Worm (Caenorhabditis elegans): ENCODE measurements around the gene F42A6.6.

F42A6.6 gene

DNA sequence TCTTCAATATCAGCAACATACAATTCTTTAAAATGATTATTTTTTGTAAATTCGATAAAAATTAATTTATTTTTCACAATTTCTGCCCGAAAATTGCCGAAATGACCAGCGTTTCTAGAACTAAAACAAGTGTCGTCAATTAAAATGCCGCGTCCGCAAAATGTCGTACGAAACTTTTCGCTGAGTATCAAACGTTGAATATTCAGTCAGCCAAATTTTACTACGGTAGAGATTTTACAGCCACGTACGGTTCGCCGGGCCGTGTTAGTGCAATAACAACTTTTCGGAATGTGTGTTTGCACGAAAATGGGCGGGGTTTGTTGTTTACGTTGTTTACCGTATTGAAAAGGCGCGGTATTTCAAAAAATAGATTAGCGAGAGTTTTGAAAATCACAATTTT lies 23.4 kb downstream of the F42A6.6 start (continued):
- peak; percentile 92 for TF ChIP-seq mab-9 (GFP tag; IDR thresholded peaks at IDR 0.05)

DNA sequence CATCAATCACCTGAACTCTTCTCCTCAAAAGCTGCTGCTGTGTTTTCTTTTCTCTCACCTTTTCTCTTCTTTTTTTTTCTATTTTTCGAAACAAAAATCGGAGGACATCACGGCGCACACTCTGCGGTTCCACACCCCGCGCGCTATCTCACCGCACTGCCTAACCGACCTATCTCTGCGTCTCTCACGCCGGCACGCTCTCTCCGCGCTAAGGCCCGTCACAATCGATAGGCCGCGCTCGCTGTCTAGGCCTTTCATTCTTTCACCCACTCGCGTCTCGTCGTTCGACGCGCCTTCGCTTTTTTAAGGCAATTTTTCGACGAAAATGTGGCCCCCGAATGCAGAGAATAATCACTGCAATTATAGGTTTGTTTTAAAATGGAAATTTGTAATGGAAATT lies 25.4 kb downstream of the F42A6.6 start, which contains the start of gene zip-11:
TSS of gene zip-11 (plus strand) at position 34 of the 400 bp plus-strand sequence.
- TF ChIP-seq lin-15B (tag; optimal IDR thresholded peaks at IDR 0.05) (no peak), sup-37 (GFP tag; optimal IDR thresholded peaks at IDR 0.05) (peak; percentile 41), egl-13 (tag; optimal IDR thresholded peaks at IDR 0.05) (no peak), snu-23 (GFP tag; optimal IDR thresholded peaks at IDR 0.05) (peak; percentile 82), lin-35 (GFP tag; optimal IDR thresholded peaks at IDR 0.05) (peak; percentile 35 to 47), snpc-4 (tag; optimal IDR thresholded peaks at IDR 0.05) (peak; percentile 10), nhr-12 (tag; optimal IDR thresholded peaks at IDR 0.05) (no peak), nhr-90 (tag; optimal IDR thresholded peaks at IDR 0.05; ENCODE audit: poor library complexity) (peak; percentile 69), nhr-19 (GFP tag; conservative IDR thresholded peaks at IDR 0.05) (peak; percentile 77), C34B4.2 (tag; optimal IDR thresholded peaks at IDR 0.05) (no peak), ztf-11 (tag; optimal IDR thresholded peaks at IDR 0.05) (peak in 1 of 2 experiments; percentile 45), fos-1 (tag; optimal IDR thresholded peaks at IDR 0.05) (peak; percentile 2), nhr-84 (tag; optimal IDR thresholded peaks at IDR 0.05) (no peak), alr-1 (tag; optimal IDR thresholded peaks at IDR 0.05; ENCODE audit: borderline replicate concordance) (no peak), C04F5.9 (tag; optimal IDR thresholded peaks at IDR 0.05) (peak; percentile 8), isw-1 (GFP tag; IDR thresholded peaks at IDR 0.05) (peak; percentile 34), ztf-4 (tag; optimal IDR thresholded peaks at IDR 0.05) (no peak), skn-1 (tag; optimal IDR thresholded peaks at IDR 0.05) (peak; percentile 9), swsn-7 (tag; optimal IDR thresholded peaks at IDR 0.05) (peak; percentile 63), efl-3 (GFP tag; optimal IDR thresholded peaks at IDR 0.05) (no peak), efl-1 (optimal IDR thresholded peaks at IDR 0.05) (peak; percentile 69 to 79), efl-1 (GFP tag; optimal IDR thresholded peaks at IDR 0.05 in 1 of 2) (peak; percentile 59 to 96), elt-2 (tag; optimal IDR thresholded peaks at IDR 0.05) (no peak), ces-1 (GFP tag; optimal IDR thresholded peaks at IDR 0.05) (no peak), ceh-82 (tag; optimal IDR thresholded peaks at IDR 0.05) (peak; percentile 36 to 65 (median 63)), irx-1 (tag; optimal IDR thresholded peaks at IDR 0.05) (peak; percentile 33), hlh-17 (GFP tag; optimal IDR thresholded peaks at IDR 0.05; ENCODE audit: borderline replicate concordance) (no peak), xbp-1 (tag; optimal IDR thresholded peaks at IDR 0.05) (peak; percentile 50), sox-4 (tag; optimal IDR thresholded peaks at IDR 0.05) (no peak), fkh-4 (tag; optimal IDR thresholded peaks at IDR 0.05; ENCODE audit: borderline replicate concordance) (no peak), vab-15 (tag; optimal IDR thresholded peaks at IDR 0.05) (no peak), hlh-4 (tag; optimal IDR thresholded peaks at IDR 0.05) (no peak), tlp-1 (tag; optimal IDR thresholded peaks at IDR 0.05) (no peak), mep-1 (tag; optimal IDR thresholded peaks at IDR 0.05) (peak; percentile 61), unc-62 (GFP tag; optimal IDR thresholded peaks at IDR 0.05) (no peak), pqm-1 (tag; optimal IDR thresholded peaks at IDR 0.05) (no peak), ceh-90 (tag; optimal IDR thresholded peaks at IDR 0.05) (no peak), ceh-8 (GFP tag; optimal IDR thresholded peaks at IDR 0.05) (no peak), dpl-1 (GFP tag; optimal IDR thresholded peaks at IDR 0.05) (peak; percentile 6 to 57 (median 49)), ama-1 (optimal IDR thresholded peaks at IDR 0.05) (no peak), nhr-28 (tag; optimal IDR thresholded peaks at IDR 0.05) (no peak), dsc-1 (tag; optimal IDR thresholded peaks at IDR 0.05) (peak; percentile 29), tbx-2 (tag; optimal IDR thresholded peaks at IDR 0.05) (peak; percentile 72), Y116A8C.19 (tag; optimal IDR thresholded peaks at IDR 0.05; ENCODE audit: borderline replicate concordance) (no peak), unc-98 (GFP tag; IDR thresholded peaks at IDR 0.05) (peak; percentile 28; the same call in 1 of the 2 replicates), lin-14 (GFP tag; optimal IDR thresholded peaks at IDR 0.05) (peak; percentile 95), elt-3 (tag; optimal IDR thresholded peaks at IDR 0.05) (peak in 2 of 6 experiments; percentile 34 to 39), unc-86 (tag; optimal IDR thresholded peaks at IDR 0.05) (peak; percentile 22), nhr-20 (tag; optimal IDR thresholded peaks at IDR 0.05) (peak; percentile 75), aly-2 (tag; optimal IDR thresholded peaks at IDR 0.05) (no peak), aha-1 (tag; optimal IDR thresholded peaks at IDR 0.05) (no peak)

All from whole organism, L1 larva.